Fruit fly (Drosophila melanogaster) whole organism, embryonic: Measurements from ENCODE around the gene CG4461.

Experiments used
- ATbp ChIP-seq: fragments of 200-800 bp; sonication (Bioruptor generic); optimal IDR thresholded peaks from 2 replicates; lab custom pipeline; 2017; ENCODE audit warnings: missing biosample characterization, mild to moderate bottlenecking, missing genetic modification characterization, missing genetic modification reagents
- B-H1 ChIP-seq: fragments of 200-800 bp; sonication (Bioruptor generic); IDR thresholded peaks from 3 replicates; pipeline ENCODE4 v1.3.6; 2022; ENCODE audit warnings: missing biosample characterization, missing genetic modification characterization
- CG10979 ChIP-seq: fragments of 200-800 bp; sonication (Bioruptor generic); optimal IDR thresholded peaks from 2 replicates; lab custom pipeline; 2018; ENCODE audit warnings: missing biosample characterization, mild to moderate bottlenecking, missing genetic modification characterization, moderate library complexity
- CG11456 ChIP-seq: fragments of 200-800 bp; sonication (Bioruptor generic); IDR thresholded peaks from 3 replicates; pipeline ENCODE4 v1.3.6; 2022; ENCODE audit warnings: missing biosample characterization, missing genetic modification characterization
- CG12769 ChIP-seq: fragments of 200-800 bp; sonication (Bioruptor generic); optimal IDR thresholded peaks from 2 replicates; lab custom pipeline; 2019; ENCODE audit warnings: missing biosample characterization, mild to moderate bottlenecking, missing genetic modification characterization, moderate library complexity
- CG13296 ChIP-seq: fragments of 200-800 bp; sonication (Bioruptor generic); optimal IDR thresholded peaks from 3 replicates; lab custom pipeline; 2018; ENCODE audit warnings: missing biosample characterization, mild to moderate bottlenecking, missing genetic modification characterization
- CG13424 ChIP-seq: fragments of 200-800 bp; sonication (Bioruptor generic); optimal IDR thresholded peaks from 2 replicates; lab custom pipeline; 2019; ENCODE audit warnings: missing biosample characterization, mild to moderate bottlenecking, missing genetic modification characterization, moderate library complexity
- CG14014 ChIP-seq: fragments of 200-800 bp; sonication (Bioruptor generic); IDR thresholded peaks from 2 replicates; pipeline ENCODE4 v1.3.6; 2022; ENCODE audit warnings: missing biosample characterization, missing genetic modification characterization
- CG15073 ChIP-seq: fragments of 200-800 bp; sonication (Bioruptor generic); optimal IDR thresholded peaks from 2 replicates; lab custom pipeline; 2016; ENCODE audit warnings: missing biosample characterization, missing genetic modification characterization
- CG1603 ChIP-seq: fragments of 200-800 bp; sonication (Bioruptor generic); optimal IDR thresholded peaks from 2 replicates; lab custom pipeline; 2019; ENCODE audit warnings: missing biosample characterization, mild to moderate bottlenecking, missing genetic modification characterization, moderate library complexity
- CG17359 ChIP-seq: fragments of 200-800 bp; sonication (Bioruptor generic); optimal IDR thresholded peaks from 3 replicates; lab custom pipeline; 2018; ENCODE audit warnings: missing biosample characterization, mild to moderate bottlenecking, missing genetic modification characterization, moderate library complexity
- CG17802 ChIP-seq: fragments of 200-800 bp; sonication (Bioruptor generic); optimal IDR thresholded peaks from 2 replicates; lab custom pipeline; 2018; ENCODE audit warnings: missing biosample characterization, mild to moderate bottlenecking, missing genetic modification characterization, moderate library complexity
- CG18011 ChIP-seq: fragments of 200-800 bp; sonication (Bioruptor generic); optimal IDR thresholded peaks from 2 replicates; lab custom pipeline; 2017; ENCODE audit warnings: missing biosample characterization, missing genetic modification characterization, mild to moderate bottlenecking, moderate library complexity, missing genotype
- CG2889 ChIP-seq: fragments of 200-800 bp; sonication (Bioruptor generic); IDR thresholded peaks from 3 replicates; pipeline ENCODE4 v1.3.6; 2022; ENCODE audit warnings: missing biosample characterization, missing genetic modification characterization
- CG31224 ChIP-seq: fragments of 200-800 bp; sonication (Bioruptor generic); IDR thresholded peaks from 2 replicates; pipeline ENCODE4 v1.3.6; 2022; ENCODE audit warnings: missing biosample characterization, missing genetic modification characterization
- CG31388 ChIP-seq: fragments of 200-800 bp; sonication (Bioruptor generic); optimal IDR thresholded peaks from 2 replicates; lab custom pipeline; 2016; ENCODE audit warnings: missing biosample characterization, missing genetic modification characterization
- CG34224 ChIP-seq: fragments of 200-800 bp; sonication (Bioruptor generic); IDR thresholded peaks from 3 replicates; pipeline ENCODE4 v1.3.6; 2022; ENCODE audit warnings: missing biosample characterization, missing genetic modification characterization; ENCODE audit not compliant: partially characterized antibody
- CG3995 ChIP-seq: fragments of 200-800 bp; sonication (Bioruptor generic); optimal IDR thresholded peaks from 3 replicates; lab custom pipeline; 2016; ENCODE audit warnings: missing biosample characterization, missing genetic modification characterization
- CG4360 ChIP-seq: fragments of 200-800 bp; sonication (Bioruptor generic); IDR thresholded peaks from 2 replicates; pipeline ENCODE4 v1.3.6; 2022; ENCODE audit warnings: missing biosample characterization, missing genetic modification characterization
- CG4617 ChIP-seq: fragments of 200-800 bp; sonication (Bioruptor generic); optimal IDR thresholded peaks from 3 replicates; lab custom pipeline; 2016; ENCODE audit warnings: missing biosample characterization, missing genetic modification characterization, borderline replicate concordance
- CG4730 ChIP-seq: fragments of 200-800 bp; sonication (Bioruptor generic); IDR thresholded peaks from 2 replicates; pipeline ENCODE4 v1.3.6; 2022; ENCODE audit warnings: missing biosample characterization, missing genetic modification characterization
- CG5180 ChIP-seq: fragments of 200-800 bp; sonication (Bioruptor generic); optimal IDR thresholded peaks from 3 replicates; lab custom pipeline; 2017; ENCODE audit warnings: missing biosample characterization, missing genetic modification characterization, mild to moderate bottlenecking, moderate library complexity, missing genetic modification reagents
- CG6683 ChIP-seq: fragments of 200-800 bp; sonication (Bioruptor generic); optimal IDR thresholded peaks from 2 replicates; lab custom pipeline; 2017; ENCODE audit warnings: missing biosample characterization, mild to moderate bottlenecking, missing genetic modification characterization, missing genetic modification reagents
- CG6765 ChIP-seq: fragments of 200-800 bp; sonication (Bioruptor generic); optimal IDR thresholded peaks from 3 replicates; lab custom pipeline; 2017; ENCODE audit warnings: missing biosample characterization, mild to moderate bottlenecking, missing genetic modification characterization
- CG7786 ChIP-seq: fragments of 200-800 bp; sonication (Bioruptor generic); optimal IDR thresholded peaks from 2 replicates; lab custom pipeline; 2016; ENCODE audit warnings: missing biosample characterization, missing genetic modification characterization
- CG8359 ChIP-seq: fragments of 200-800 bp; sonication (Bioruptor generic); optimal IDR thresholded peaks from 2 replicates; lab custom pipeline; 2017; ENCODE audit warnings: missing biosample characterization, mild to moderate bottlenecking, missing genetic modification characterization, borderline replicate concordance
- CG8478 ChIP-seq: fragments of >200 bp; optimal IDR thresholded peaks from 2 replicates; lab custom pipeline; 2018
- CG9437 ChIP-seq: fragments of 200-800 bp; sonication (Bioruptor generic); optimal IDR thresholded peaks from 2 replicates; lab custom pipeline; 2018; ENCODE audit warnings: missing biosample characterization, mild to moderate bottlenecking, missing genetic modification characterization
- CHES-1-like ChIP-seq: fragments of 200-800 bp; sonication (Bioruptor generic); optimal IDR thresholded peaks from 2 replicates; lab custom pipeline; 2016; ENCODE audit warnings: missing biosample characterization, missing genetic modification characterization
- Doc3 ChIP-seq: fragments of 200-800 bp; sonication (Bioruptor generic); IDR thresholded peaks from 3 replicates; pipeline ENCODE4 v1.3.6; 2022; ENCODE audit warnings: missing biosample characterization, missing genetic modification characterization; ENCODE audit not compliant: partially characterized antibody
- Med ChIP-seq: fragments of 200-800 bp; sonication (Bioruptor generic); peaks from one replicate; lab custom pipeline; 2016; ENCODE audit warnings: missing biosample characterization, missing genetic modification characterization, mild to moderate bottlenecking, inconsistent platforms, moderate library complexity
- Neu2 ChIP-seq: fragments of 200-800 bp; sonication (Bioruptor generic); optimal IDR thresholded peaks from 3 replicates; lab custom pipeline; 2016; ENCODE audit warnings: missing biosample characterization, missing genetic modification characterization, borderline replicate concordance
- Sry-δ ChIP-seq: fragments of 200-800 bp; sonication (Bioruptor generic); optimal IDR thresholded peaks from 2 replicates; lab custom pipeline; 2016; ENCODE audit warnings: missing biosample characterization, missing genetic modification characterization
- Trl ChIP-seq, 3 experiments: fragments of >200 bp in 2 of 3; fragments of 200-800 bp in 1 of 3; sonication (Bioruptor generic) in 1 of 3; optimal IDR thresholded peaks; 2 replicates in 1 of 3; 3 replicates in 2 of 3; lab custom pipeline; 2016 to 2017; ENCODE audit warnings: missing biosample characterization in 1 of 3, missing genetic modification characterization in 1 of 3
- ara ChIP-seq: fragments of 200-800 bp; sonication (Bioruptor generic); IDR thresholded peaks from 2 replicates; pipeline ENCODE4 v1.3.6; 2022; ENCODE audit warnings: missing biosample characterization, missing genetic modification characterization
- bsh ChIP-seq, 2 experiments: fragments of 200-800 bp; sonication (Bioruptor generic); optimal IDR thresholded peaks; 2 replicates each; lab custom pipeline; 2017 to 2018; ENCODE audit warnings: mild to moderate bottlenecking in 2 of 2, missing biosample characterization in 2 of 2, missing genetic modification characterization in 2 of 2, moderate library complexity in 1 of 2
- cas ChIP-seq: fragments of 200-800 bp; sonication (Bioruptor generic); IDR thresholded peaks from 2 replicates; pipeline ENCODE4 v1.3.6; 2022; ENCODE audit warnings: missing biosample characterization, missing genetic modification characterization
- cg ChIP-seq: fragments of 200-800 bp; sonication (Bioruptor generic); optimal IDR thresholded peaks from 3 replicates; lab custom pipeline; 2019; ENCODE audit warnings: missing biosample characterization, mild to moderate bottlenecking, missing genetic modification characterization, moderate library complexity
- dmrt11E ChIP-seq: fragments of 200-800 bp; sonication (Bioruptor generic); optimal IDR thresholded peaks from 3 replicates; lab custom pipeline; 2018; ENCODE audit warnings: missing biosample characterization, mild to moderate bottlenecking, missing genetic modification characterization, moderate library complexity
- esg ChIP-seq: fragments of 200-800 bp; sonication (Bioruptor generic); conservative IDR thresholded peaks from 2 replicates; pipeline ENCODE4 v1.3.6; 2022; ENCODE audit warnings: missing biosample characterization, missing genetic modification characterization
- gt ChIP-seq: fragments of 200-800 bp; sonication (Bioruptor generic); IDR thresholded peaks from 2 replicates; pipeline ENCODE4 v1.3.6; 2022; ENCODE audit warnings: missing biosample characterization, missing genetic modification characterization
- lov ChIP-seq, 2 experiments: fragments of 200-800 bp in 1 of 2; fragments of >200 bp in 1 of 2; sonication (Bioruptor generic) in 1 of 2; IDR thresholded peaks in 1 of 2; optimal IDR thresholded peaks in 1 of 2; 2 replicates in 1 of 2; 3 replicates in 1 of 2; pipeline versions ENCODE4 v1.3.6 to Lab custom; 2017 to 2022; ENCODE audit warnings: missing biosample characterization in 1 of 2, missing genetic modification characterization in 1 of 2
- nom ChIP-seq: fragments of 200-800 bp; sonication (Bioruptor generic); optimal IDR thresholded peaks from 2 replicates; lab custom pipeline; 2017; ENCODE audit warnings: missing biosample characterization, missing genetic modification characterization, mild to moderate bottlenecking, moderate library complexity, missing genetic modification reagents
- oc ChIP-seq: fragments of 200-800 bp; sonication (Bioruptor generic); optimal IDR thresholded peaks from 2 replicates; lab custom pipeline; 2018; ENCODE audit warnings: missing biosample characterization, mild to moderate bottlenecking, missing genetic modification characterization, moderate library complexity
- peb ChIP-seq: fragments of 200-800 bp; sonication (Bioruptor generic); IDR thresholded peaks from 2 replicates; pipeline ENCODE4 v1.3.6; 2022; ENCODE audit warnings: missing biosample characterization, missing genetic modification characterization
- rib ChIP-seq: fragments of 200-800 bp; sonication (Bioruptor generic); IDR thresholded peaks from 2 replicates; pipeline ENCODE4 v1.3.6; 2022; ENCODE audit warnings: missing biosample characterization, missing genetic modification characterization
- row ChIP-seq: fragments of 200-800 bp; sonication (Bioruptor generic); IDR thresholded peaks from 3 replicates; pipeline ENCODE4 v1.3.6; 2022; ENCODE audit warnings: missing biosample characterization, missing genetic modification characterization
- tgo ChIP-seq: fragments of 200-800 bp; sonication (Bioruptor generic); IDR thresholded peaks from 3 replicates; pipeline ENCODE4 v1.3.6; 2022; ENCODE audit warnings: missing biosample characterization, missing genetic modification characterization
- trh ChIP-seq: fragments of 200-800 bp; sonication (Bioruptor generic); optimal IDR thresholded peaks from 2 replicates; lab custom pipeline; 2016; ENCODE audit warnings: missing biosample characterization, missing genetic modification characterization
- z ChIP-seq: fragments of 200-800 bp; sonication (Bioruptor generic); IDR thresholded peaks from 3 replicates; pipeline ENCODE4 v1.3.6; 2022; ENCODE audit warnings: missing biosample characterization, missing genetic modification characterization
- zen ChIP-seq: fragments of 200-800 bp; sonication (Bioruptor generic); optimal IDR thresholded peaks from 3 replicates; lab custom pipeline; 2018; ENCODE audit warnings: missing biosample characterization, mild to moderate bottlenecking, missing genetic modification characterization, moderate library complexity

CG4461 gene

dm6 chr3L:9337942-9338468, 37.2 kb upstream of the CG4461 start:
- peak; percentile 7 to 32 for TF ChIP-seq Trl (optimal IDR thresholded peaks at IDR 0.05; lab: Kevin White, UChicago)
- no peak for TF ChIP-seq Trl (GFP tag; optimal IDR thresholded peaks at IDR 0.05; lab: Kevin White, UChicago)
- peak; percentile 27 for TF ChIP-seq CG3995 (GFP tag; lab: Kevin White, UChicago)
- TF ChIP-seq tgo (GFP tag; lab: Robert Waterston, UW) = no peak
- TF ChIP-seq CG6765 (GFP tag; lab: Kevin White, UChicago) = no peak
- TF ChIP-seq peb (GFP tag; lab: Robert Waterston, UW) = no peak
- no peak for TF ChIP-seq CG17802 (tag; lab: Kevin White, UChicago)
- TF ChIP-seq B-H1 (GFP tag; lab: Robert Waterston, UW) = no peak
- no peak for TF ChIP-seq CG4730
- TF ChIP-seq CG5180 (GFP tag; lab: Kevin White, UChicago) = no peak
- no peak for TF ChIP-seq CG31388 (GFP tag; lab: Kevin White, UChicago)
- TF ChIP-seq CG1603 = no peak
- TF ChIP-seq CG4617 (GFP tag; lab: Kevin White, UChicago) = no peak
- no peak for TF ChIP-seq bsh (GFP tag; optimal IDR thresholded peaks at IDR 0.05; lab: Kevin White, UChicago)
- TF ChIP-seq rib (GFP tag; lab: Robert Waterston, UW) = no peak
- peak; percentile 49 for TF ChIP-seq cg
- TF ChIP-seq CG34224 (GFP tag; lab: Robert Waterston, UW) = no peak
- no peak for TF ChIP-seq trh
- TF ChIP-seq CG14014 (GFP tag; lab: Robert Waterston, UW) = no peak
- no peak for TF ChIP-seq CG15073
- TF ChIP-seq CG7786 = no peak
- TF ChIP-seq CG10979 (tag; lab: Kevin White, UChicago) = no peak
- TF ChIP-seq Sry-δ (GFP tag; lab: Kevin White, UChicago) = no peak
- peak; percentile 34 for TF ChIP-seq nom (GFP tag; lab: Kevin White, UChicago)
- no peak for TF ChIP-seq zen (tag; lab: Kevin White, UChicago)
- TF ChIP-seq CG8359 (GFP tag; lab: Kevin White, UChicago) = no peak
- TF ChIP-seq CG4360 = no peak
- TF ChIP-seq CG11456 = no peak
- TF ChIP-seq gt (GFP tag; lab: Robert Waterston, UW) = no peak
- no peak for TF ChIP-seq Neu2 (GFP tag; lab: Kevin White, UChicago)
- no peak for TF ChIP-seq CG6683
- TF ChIP-seq CG17359 = no peak
- no peak for TF ChIP-seq dmrt11E
- peak; percentile 50 for TF ChIP-seq Med (GFP tag; lab: Kevin White, UChicago)
- TF ChIP-seq CG12769 (tag; lab: Kevin White, UChicago) = peak; percentile 63
- TF ChIP-seq CG13424 = no peak
- TF ChIP-seq, all 482 proteins: peak for 6

dm6 chr3L:9338510-9338909, 36.7 kb upstream of the CG4461 start, which contains the start of gene PGRP-LC:
PGRP-LC (plus strand) TSS chr3L:9338810.
- no peak for TF ChIP-seq CG2889
- no peak for TF ChIP-seq esg (GFP tag; lab: Robert Waterston, UW)
- TF ChIP-seq CG18011 = no peak
- no peak for TF ChIP-seq CHES-1-like (GFP tag; lab: Kevin White, UChicago)
- no peak for TF ChIP-seq CG13296 (GFP tag; lab: Kevin White, UChicago)
- TF ChIP-seq CG9437 (GFP tag; lab: Kevin White, UChicago) = no peak
- no peak for TF ChIP-seq lov (optimal IDR thresholded peaks at IDR 0.05; lab: Kevin White, UChicago)
- TF ChIP-seq lov (GFP tag; IDR thresholded peaks at IDR 0.05; lab: Robert Waterston, UW) = no peak
- TF ChIP-seq cg = no peak
- TF ChIP-seq CG31224 (GFP tag; lab: Robert Waterston, UW) = no peak
- TF ChIP-seq z = no peak
- no peak for TF ChIP-seq Trl (optimal IDR thresholded peaks at IDR 0.05; lab: Kevin White, UChicago)
- no peak for TF ChIP-seq Trl (GFP tag; optimal IDR thresholded peaks at IDR 0.05; lab: Kevin White, UChicago)
- no peak for TF ChIP-seq row (GFP tag; lab: Robert Waterston, UW)
- TF ChIP-seq Doc3 (GFP tag; lab: Robert Waterston, UW) = no peak
- TF ChIP-seq ara (GFP tag; lab: Robert Waterston, UW) = no peak
- TF ChIP-seq oc (tag; lab: Kevin White, UChicago) = no peak
- no peak for TF ChIP-seq CG10979 (tag; lab: Kevin White, UChicago)
- no peak for TF ChIP-seq ATbp
- TF ChIP-seq cas = no peak
- no peak for TF ChIP-seq CG8478 (lab: Kevin White, UChicago)
